Worm (Caenorhabditis elegans) whole organism, L4/young adult: ENCODE measurements around the gene utp-20.

Experiments used
- W03F9.2 ChIP-seq: fragments of 150-350 bp; optimal IDR thresholded peaks from 2 replicates; lab custom pipeline; 2014; ENCODE audit warnings: missing biosample characterization, missing genetic modification characterization
- dao-5 ChIP-seq: sonication (generic microtip); optimal IDR thresholded peaks from 2 replicates; lab custom pipeline; 2016; ENCODE audit warnings: missing genotype, missing genetic modification characterization, moderate library complexity, missing compliant biosample characterization
- him-1 ChIP-seq: sonication (generic microtip); optimal IDR thresholded peaks from 2 replicates; lab custom pipeline; 2016; ENCODE audit warnings: missing genotype, missing genetic modification reagents, missing genetic modification characterization, missing compliant biosample characterization

ce11 chrII:6501420-6501819, 34.8 kb upstream of the utp-20 start, which contains the start of gene R05G9.3:
- no peak for TF ChIP-seq W03F9.2 (tag; lab: Kevin White, UChicago)
- TF ChIP-seq him-1 (tag; lab: Kevin White, UChicago): no peak
- TF ChIP-seq dao-5: no peak
